Worm (Caenorhabditis elegans) whole organism, L1 larva: ENCODE data around the gene K03B8.8.

Experiments used
- C04F5.9 ChIP-seq: sonication (generic microtip); optimal IDR thresholded peaks from 2 replicates; lab custom pipeline; 2016; ENCODE audit warnings: missing genetic modification characterization, missing compliant biosample characterization
- C34B4.2 ChIP-seq: sonication (generic microtip); optimal IDR thresholded peaks from 2 replicates; lab custom pipeline; 2017; ENCODE audit warnings: mild to moderate bottlenecking, missing genetic modification characterization, missing compliant biosample characterization
- aly-2 ChIP-seq: fragments of 150-350 bp; optimal IDR thresholded peaks from 2 replicates; lab custom pipeline; 2014; ENCODE audit warnings: missing biosample characterization, missing genetic modification characterization
- ama-1 ChIP-seq: fragments of 150-350 bp; optimal IDR thresholded peaks from 2 replicates; lab custom pipeline; 2014
- ceh-63 ChIP-seq: fragments of 200-800 bp; sonication (Bioruptor generic); optimal IDR thresholded peaks from 2 replicates; lab custom pipeline; 2018; ENCODE audit warnings: mild to moderate bottlenecking, missing genetic modification characterization, missing compliant biosample characterization
- ceh-82 ChIP-seq, 3 experiments: fragments of 150-350 bp in 1 of 3; sonication (generic microtip) in 2 of 3; optimal IDR thresholded peaks; 2 replicates each; lab custom pipeline; 2014 to 2017; ENCODE audit warnings: missing biosample characterization in 3 of 3, missing genetic modification characterization in 3 of 3
- ceh-90 ChIP-seq: sonication (generic microtip); optimal IDR thresholded peaks from 2 replicates; lab custom pipeline; 2016; ENCODE audit warnings: missing genetic modification characterization, missing compliant biosample characterization
- ces-1 ChIP-seq: fragments of 150-350 bp; optimal IDR thresholded peaks from 2 replicates; lab custom pipeline; 2014; ENCODE audit warnings: missing biosample characterization, missing genetic modification reagents, missing genetic modification characterization
- dsc-1 ChIP-seq: sonication (generic microtip); optimal IDR thresholded peaks from 2 replicates; lab custom pipeline; 2016; ENCODE audit warnings: mild to moderate bottlenecking, missing genetic modification characterization, missing compliant biosample characterization
- efl-1 ChIP-seq, 4 experiments: fragments of 150-350 bp; optimal IDR thresholded peaks in 3 of 4; peaks in 1 of 4; 1 replicate in 1 of 4; 2 replicates in 3 of 4; lab custom pipeline; 2014; ENCODE audit warnings: missing biosample characterization in 2 of 4, missing genetic modification characterization in 2 of 4, missing genetic modification reagents in 2 of 4
- efl-3 ChIP-seq: fragments of 200-800 bp; sonication (Bioruptor generic); optimal IDR thresholded peaks from 2 replicates; lab custom pipeline; 2018; ENCODE audit warnings: mild to moderate bottlenecking, missing genetic modification characterization, missing compliant biosample characterization
- egl-13 ChIP-seq: sonication (generic microtip); optimal IDR thresholded peaks from 2 replicates; lab custom pipeline; 2016; ENCODE audit warnings: missing genotype, missing genetic modification reagents, missing genetic modification characterization, missing compliant biosample characterization
- egl-27 ChIP-seq, 2 experiments: fragments of 150-350 bp in 1 of 2; sonication (generic microtip); optimal IDR thresholded peaks; 3 replicates each; lab custom pipeline; 2017 to 2018; ENCODE audit warnings: missing biosample characterization in 2 of 2, missing genetic modification characterization in 2 of 2, missing genetic modification reagents in 2 of 2
- elt-2 ChIP-seq: sonication (generic microtip); optimal IDR thresholded peaks from 2 replicates; lab custom pipeline; 2016; ENCODE audit warnings: missing genetic modification characterization, mild to moderate bottlenecking, inconsistent platforms, missing compliant biosample characterization, missing genetic modification reagents
- ets-5 ChIP-seq: fragments of 200-800 bp; sonication (Bioruptor generic); IDR thresholded peaks from 2 replicates; pipeline ENCODE4 v1.3.6; 2022; ENCODE audit warnings: missing genetic modification characterization, missing compliant biosample characterization
- fkh-10 ChIP-seq: sonication (generic microtip); optimal IDR thresholded peaks from 2 replicates; lab custom pipeline; 2017; ENCODE audit warnings: missing biosample characterization, missing genetic modification reagents, missing genetic modification characterization
- fkh-4 ChIP-seq: sonication (generic microtip); optimal IDR thresholded peaks from 2 replicates; lab custom pipeline; 2016; ENCODE audit warnings: missing compliant biosample characterization, missing genetic modification characterization, borderline replicate concordance
- fos-1 ChIP-seq: fragments of 150-350 bp; optimal IDR thresholded peaks from 2 replicates; lab custom pipeline; 2014; ENCODE audit warnings: missing biosample characterization, missing genetic modification characterization
- grh-1 ChIP-seq: fragments of 200-800 bp; sonication (Bioruptor generic); IDR thresholded peaks from 2 replicates; pipeline ENCODE4 v1.3.6; 2022; ENCODE audit warnings: missing genetic modification reagents, missing genetic modification characterization, missing compliant biosample characterization
- hlh-17 ChIP-seq: fragments of 200-800 bp; sonication (Bioruptor generic); optimal IDR thresholded peaks from 2 replicates; lab custom pipeline; 2018; ENCODE audit warnings: missing genetic modification characterization, mild to moderate bottlenecking, missing compliant biosample characterization, moderate library complexity, borderline replicate concordance
- hlh-4 ChIP-seq: sonication (generic microtip); optimal IDR thresholded peaks from 2 replicates; lab custom pipeline; 2016; ENCODE audit warnings: mild to moderate bottlenecking, missing genetic modification characterization, missing compliant biosample characterization
- hpl-2 ChIP-seq: fragments of 150-350 bp; optimal IDR thresholded peaks from 2 replicates; lab custom pipeline; 2014; ENCODE audit warnings: missing biosample characterization, missing genetic modification reagents, missing genetic modification characterization
- irx-1 ChIP-seq: sonication (generic microtip); optimal IDR thresholded peaks from 2 replicates; lab custom pipeline; 2016; ENCODE audit warnings: missing genetic modification characterization, missing compliant biosample characterization
- isw-1 ChIP-seq: fragments of 200-800 bp; sonication (Bioruptor generic); IDR thresholded peaks from 2 replicates; pipeline ENCODE4 v1.3.6; 2022; ENCODE audit warnings: missing genetic modification characterization, missing compliant biosample characterization
- jun-1 ChIP-seq: fragments of 150-350 bp; optimal IDR thresholded peaks from 2 replicates; lab custom pipeline; 2014; ENCODE audit warnings: missing biosample characterization, missing genetic modification reagents, missing genetic modification characterization
- lin-13 ChIP-seq: fragments of 150-350 bp; optimal IDR thresholded peaks from 2 replicates; lab custom pipeline; 2014; ENCODE audit warnings: missing biosample characterization, missing genetic modification reagents, missing genetic modification characterization
- lin-14 ChIP-seq: fragments of 200-800 bp; sonication (Bioruptor generic); optimal IDR thresholded peaks from 2 replicates; lab custom pipeline; 2018; ENCODE audit warnings: mild to moderate bottlenecking, missing genetic modification characterization, moderate library complexity, missing compliant biosample characterization
- lin-39 ChIP-seq: fragments of 150-350 bp; optimal IDR thresholded peaks from 2 replicates; lab custom pipeline; 2014; ENCODE audit warnings: missing biosample characterization, missing genetic modification reagents, missing genetic modification characterization
- mep-1 ChIP-seq: fragments of 150-350 bp; optimal IDR thresholded peaks from 2 replicates; lab custom pipeline; 2014; ENCODE audit warnings: missing biosample characterization, missing genetic modification characterization
- nhr-12 ChIP-seq: sonication (generic microtip); optimal IDR thresholded peaks from 2 replicates; lab custom pipeline; 2017; ENCODE audit warnings: missing biosample characterization, missing genetic modification characterization
- nhr-28 ChIP-seq: fragments of 150-350 bp; optimal IDR thresholded peaks from 2 replicates; lab custom pipeline; 2014; ENCODE audit warnings: missing biosample characterization, missing genetic modification characterization
- nhr-47 ChIP-seq: sonication (generic microtip); optimal IDR thresholded peaks from 2 replicates; lab custom pipeline; 2016; ENCODE audit warnings: mild to moderate bottlenecking, missing genetic modification characterization, moderate library complexity, missing compliant biosample characterization
- nhr-77 ChIP-seq: fragments of 150-350 bp; optimal IDR thresholded peaks from 2 replicates; lab custom pipeline; 2014; ENCODE audit warnings: missing biosample characterization, missing genetic modification characterization
- nhr-85 ChIP-seq: sonication (generic microtip); peaks from one replicate; lab custom pipeline; 2016; ENCODE audit warnings: missing genetic modification characterization, inconsistent platforms, missing compliant biosample characterization
- pax-3 ChIP-seq: fragments of 200-800 bp; sonication (Bioruptor generic); optimal IDR thresholded peaks from 2 replicates; lab custom pipeline; 2018; ENCODE audit warnings: mild to moderate bottlenecking, missing genetic modification characterization, moderate library complexity, missing compliant biosample characterization
- snpc-4 ChIP-seq: fragments of 150-350 bp; optimal IDR thresholded peaks from 2 replicates; lab custom pipeline; 2014; ENCODE audit warnings: missing biosample characterization, missing genetic modification characterization
- snu-23 ChIP-seq: sonication (generic microtip); optimal IDR thresholded peaks from 2 replicates; lab custom pipeline; 2016; ENCODE audit warnings: missing genetic modification characterization, missing compliant biosample characterization
- sptf-1 ChIP-seq: fragments of 150-350 bp; optimal IDR thresholded peaks from 2 replicates; lab custom pipeline; 2014; ENCODE audit warnings: missing biosample characterization, missing genetic modification characterization
- swsn-7 ChIP-seq: sonication (generic microtip); optimal IDR thresholded peaks from 2 replicates; lab custom pipeline; 2016; ENCODE audit warnings: missing genetic modification characterization, missing compliant biosample characterization
- tbx-2 ChIP-seq: sonication (generic microtip); optimal IDR thresholded peaks from 2 replicates; lab custom pipeline; 2016; ENCODE audit warnings: missing genetic modification characterization, missing compliant biosample characterization
- unc-130 ChIP-seq: fragments of 150-350 bp; optimal IDR thresholded peaks from 2 replicates; lab custom pipeline; 2017; ENCODE audit warnings: missing biosample characterization, missing genetic modification characterization, inconsistent platforms
- unc-30 ChIP-seq: sonication (generic microtip); optimal IDR thresholded peaks from 2 replicates; lab custom pipeline; 2017; ENCODE audit warnings: missing biosample characterization, missing genetic modification characterization
- unc-62 ChIP-seq: fragments of 150-350 bp; optimal IDR thresholded peaks from 2 replicates; lab custom pipeline; 2014; ENCODE audit warnings: missing biosample characterization, missing genetic modification reagents, missing genetic modification characterization
- zag-1 ChIP-seq: fragments of 150-350 bp; optimal IDR thresholded peaks from 2 replicates; lab custom pipeline; 2014; ENCODE audit warnings: missing biosample characterization, missing genetic modification characterization
- zip-4 ChIP-seq: fragments of 200-800 bp; sonication (Bioruptor generic); optimal IDR thresholded peaks from 2 replicates; lab custom pipeline; 2018; ENCODE audit warnings: mild to moderate bottlenecking, missing genetic modification characterization, moderate library complexity, missing compliant biosample characterization
- ztf-11 ChIP-seq, 2 experiments: sonication (generic microtip); optimal IDR thresholded peaks; 2 replicates each; lab custom pipeline; 2016 to 2017; ENCODE audit warnings: missing genetic modification characterization in 2 of 2, missing biosample characterization in 1 of 2, missing compliant biosample characterization in 1 of 2

Gene K03B8.8

DNA sequence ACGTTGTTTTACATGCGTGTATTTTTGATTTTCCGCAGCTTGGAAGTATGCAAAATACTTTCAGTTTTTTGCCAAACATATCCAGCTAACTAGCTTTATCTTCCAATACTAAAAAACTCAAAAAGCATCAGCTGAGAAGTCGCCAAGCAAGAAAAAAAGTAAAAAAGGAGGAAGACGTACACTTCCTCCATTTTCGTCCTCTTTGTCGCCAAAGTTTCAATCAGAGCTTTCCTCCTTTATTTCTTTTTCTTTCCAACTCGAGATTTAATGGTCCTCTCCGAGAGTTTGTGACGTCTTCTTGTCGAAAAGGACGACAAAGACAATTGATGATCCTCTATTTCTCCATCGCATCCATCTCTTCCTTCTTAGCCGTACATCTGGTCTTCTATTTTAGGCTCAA is 30.2 kb downstream of the K03B8.8 start:
- TF ChIP-seq ztf-11 (tag; optimal IDR thresholded peaks at IDR 0.05; lab: Kevin White, UChicago) (no peak), ces-1 (GFP tag; lab: Kevin White, UChicago) (no peak), lin-13 (GFP tag; lab: Kevin White, UChicago) (no peak), lin-39 (tag; lab: Kevin White, UChicago) (no peak), fkh-10 (GFP tag; lab: Kevin White, UChicago) (peak; percentile 60), unc-130 (tag; lab: Kevin White, UChicago) (no peak), nhr-47 (tag; lab: Kevin White, UChicago) (no peak), nhr-28 (no peak), ama-1 (lab: Kevin White, UChicago) (no peak), snu-23 (GFP tag; lab: Kevin White, UChicago) (no peak), jun-1 (tag; lab: Kevin White, UChicago) (no peak), lin-14 (GFP tag; lab: Kevin White, UChicago) (peak; percentile 72), C34B4.2 (tag; lab: Kevin White, UChicago) (no peak)
- TF ChIP-seq, all 84 proteins: peak for 2

DNA sequence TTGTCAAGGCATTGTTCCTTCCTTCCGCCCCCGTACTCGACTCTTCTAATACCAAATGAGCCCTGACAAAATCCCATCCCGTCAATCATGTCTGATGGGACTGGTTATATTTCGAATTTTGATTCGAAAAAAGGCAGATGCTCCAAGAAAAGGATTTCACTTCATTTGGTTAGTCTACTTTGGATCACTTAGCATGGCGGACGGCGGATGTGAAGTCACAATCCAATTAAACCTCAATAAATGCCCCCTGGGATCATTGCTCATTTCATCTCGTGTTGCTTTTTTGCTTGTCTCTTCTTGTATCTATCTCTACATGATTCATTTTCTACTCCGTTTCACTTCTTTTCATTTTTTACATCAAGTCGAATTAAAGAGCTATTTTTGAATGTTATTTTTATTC is 31.5 kb downstream of the K03B8.8 start:
- TF ChIP-seq swsn-7 (tag; lab: Kevin White, UChicago) (no peak), hpl-2 (GFP tag; lab: Kevin White, UChicago) (no peak), egl-27 (tag; optimal IDR thresholded peaks at IDR 0.05; lab: Kevin White, UChicago) (no peak), mep-1 (tag; lab: Kevin White, UChicago) (no peak), nhr-77 (no peak), efl-3 (GFP tag; lab: Kevin White, UChicago) (no peak), unc-62 (GFP tag; lab: Kevin White, UChicago) (no peak), efl-1 (optimal IDR thresholded peaks at IDR 0.05; lab: Kevin White, UChicago) (no peak), efl-1 (GFP tag; optimal IDR thresholded peaks at IDR 0.05 in 1 of 2; lab: Kevin White, UChicago) (no peak), nhr-85 (peak; percentile 6), lin-14 (GFP tag; lab: Kevin White, UChicago) (peak; percentile 46), ceh-82 (tag; optimal IDR thresholded peaks at IDR 0.05; lab: Kevin White, UChicago) (no peak), zag-1 (no peak), fos-1 (tag; lab: Kevin White, UChicago) (no peak)

DNA sequence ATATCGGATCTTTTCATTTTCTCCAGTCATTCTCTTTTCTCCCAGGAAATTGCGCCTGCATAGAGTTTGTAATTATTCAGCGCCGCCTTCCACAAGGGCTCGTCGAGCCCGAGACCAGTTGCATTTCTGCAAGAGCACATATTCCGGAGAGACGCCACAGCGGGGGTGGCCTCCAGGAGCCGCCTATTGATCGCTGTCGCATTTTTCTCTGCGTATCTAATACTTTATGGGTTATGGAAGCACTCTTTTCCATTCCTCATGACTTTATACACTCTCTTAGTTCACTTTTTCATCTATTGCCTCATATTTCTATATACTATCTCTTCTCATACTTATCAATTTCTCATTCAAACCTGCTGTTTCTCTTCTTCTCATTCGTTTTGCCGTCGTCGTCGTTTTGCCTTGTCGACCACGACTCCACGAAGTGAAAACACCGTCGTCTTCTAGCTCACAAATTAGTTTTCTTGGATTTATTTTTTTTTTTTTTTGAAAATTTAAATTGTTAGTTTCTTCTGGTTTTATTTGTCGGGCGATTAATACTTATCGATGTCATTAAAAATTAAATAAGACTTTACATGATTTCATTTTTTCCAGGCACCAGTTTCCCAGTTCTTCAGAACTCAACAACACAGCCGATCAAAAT is 35.5 kb downstream of the K03B8.8 start, which contains the start of gene cnb-1:
Gene cnb-1, plus strand, starts transcription at position 593 of the 643 bp plus-strand sequence.
- TF ChIP-seq ceh-82 (tag; optimal IDR thresholded peaks at IDR 0.05; lab: Kevin White, UChicago) (peak; percentile 22 to 60 (median 38)), unc-62 (GFP tag; lab: Kevin White, UChicago) (no peak), isw-1 (GFP tag; lab: Robert Waterston, UW) (peak; percentile 41), nhr-28 (no peak), dsc-1 (tag; lab: Kevin White, UChicago) (peak; percentile 94), sptf-1 (tag; lab: Kevin White, UChicago) (no peak), hlh-4 (tag; lab: Kevin White, UChicago) (no peak), nhr-77 (no peak), efl-1 (optimal IDR thresholded peaks at IDR 0.05; lab: Kevin White, UChicago) (peak; percentile 74 to 85), efl-1 (GFP tag; optimal IDR thresholded peaks at IDR 0.05 in 1 of 2; lab: Kevin White, UChicago) (peak; percentile 39 to 93), snpc-4 (peak; percentile 55), elt-2 (tag; lab: Kevin White, UChicago) (peak; percentile 35), aly-2 (peak; percentile 10), lin-39 (tag; lab: Kevin White, UChicago) (no peak), zip-4 (no peak), irx-1 (peak; percentile 55), unc-130 (tag; lab: Kevin White, UChicago) (no peak), hlh-17 (GFP tag; lab: Kevin White, UChicago) (no peak), unc-30 (tag; lab: Kevin White, UChicago) (no peak), ceh-63 (no peak), ets-5 (GFP tag; lab: Robert Waterston, UW) (no peak), egl-27 (tag; optimal IDR thresholded peaks at IDR 0.05; lab: Kevin White, UChicago) (no peak), ztf-11 (tag; optimal IDR thresholded peaks at IDR 0.05; lab: Kevin White, UChicago) (peak in 1 of 2 experiments; percentile 7), pax-3 (tag; lab: Kevin White, UChicago) (no peak), nhr-85 (peak; percentile 77), efl-3 (GFP tag; lab: Kevin White, UChicago) (no peak), tbx-2 (tag; lab: Kevin White, UChicago) (peak; percentile 79), ceh-90 (tag; lab: Kevin White, UChicago) (no peak), C04F5.9 (no peak), zag-1 (no peak), grh-1 (GFP tag; lab: Robert Waterston, UW) (no peak), fkh-4 (tag; lab: Kevin White, UChicago) (peak; percentile 63), nhr-12 (no peak), egl-13 (tag; lab: Kevin White, UChicago) (peak; percentile 81)
